Fruit fly (Drosophila melanogaster): ENCODE data around the gene hiw.

Gene hiw

DNA sequence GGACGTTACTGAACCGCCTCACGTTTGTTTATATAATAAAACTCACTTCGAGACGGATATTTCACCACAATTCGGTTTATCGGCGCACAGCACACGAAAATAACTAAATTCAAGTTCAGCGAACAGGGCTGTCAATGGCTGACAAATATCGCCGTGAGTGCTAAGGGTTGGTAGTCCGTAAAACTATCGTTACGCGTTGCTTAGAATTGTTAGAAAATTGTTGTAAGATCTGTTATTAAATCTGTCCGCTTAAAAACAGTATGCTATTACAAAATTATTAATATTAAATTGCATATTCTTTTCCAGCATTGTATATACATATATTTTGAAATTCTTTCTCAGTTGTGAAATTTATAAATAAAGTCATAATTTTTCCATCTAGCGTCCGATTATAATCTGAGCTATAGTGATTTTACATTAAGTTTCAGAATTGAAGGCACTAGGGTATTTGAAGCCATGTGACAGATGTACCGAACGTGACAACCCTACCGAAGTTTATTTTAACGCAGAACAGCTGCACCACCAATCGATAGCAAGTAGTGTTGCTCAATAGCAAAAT, 21.4 kb upstream of the hiw start, which contains the start of gene Cox17 (continued):
- peak; percentile 43; the same call in 1 of the 2 replicates for TF ChIP-seq E2f2 (GFP tag; IDR thresholded peaks at IDR 0.05)
- TF ChIP-seq Atf-2 (GFP tag; optimal IDR thresholded peaks at IDR 0.05) = peak; percentile 68
- peak; percentile 26 for TF ChIP-seq schlank (tag; optimal IDR thresholded peaks at IDR 0.05)
- TF ChIP-seq Dref (GFP tag; IDR thresholded peaks at IDR 0.05) = peak; percentile 49
- peak; percentile 67 for TF ChIP-seq lbe (GFP tag; optimal IDR thresholded peaks at IDR 0.05)
- TF ChIP-seq kah (GFP tag; optimal IDR thresholded peaks at IDR 0.05) = peak; percentile 45
- TF ChIP-seq Taf1 (GFP tag; IDR thresholded peaks at IDR 0.05) = peak; percentile 18; the same call in 1 of the 2 replicates
- TF ChIP-seq tll (GFP tag; optimal IDR thresholded peaks at IDR 0.05) = peak in 1 of 2 experiments; percentile 51
- peak; percentile 73 for TF ChIP-seq Blimp-1 (GFP tag; optimal IDR thresholded peaks at IDR 0.05)
- peak; percentile 64 for TF ChIP-seq pnt (GFP tag; optimal IDR thresholded peaks at IDR 0.05)
- peak; percentile 70 for TF ChIP-seq CG16813 (GFP tag; IDR thresholded peaks at IDR 0.05; ENCODE audit: partially characterized antibody)
- TF ChIP-seq CG12744 (GFP tag; optimal IDR thresholded peaks at IDR 0.05) = peak; percentile 41
- TF ChIP-seq hkb (optimal IDR thresholded peaks at IDR 0.05) = no peak
- TF ChIP-seq hkb (GFP tag; IDR thresholded peaks at IDR 0.05) = peak; percentile 49
- peak; percentile 74 for TF ChIP-seq pho (GFP tag; optimal IDR thresholded peaks at IDR 0.05)
- TF ChIP-seq ab (GFP tag; optimal IDR thresholded peaks at IDR 0.05) = peak; percentile 28
- peak; percentile 20 for TF ChIP-seq maf-S (GFP tag; optimal IDR thresholded peaks at IDR 0.05)
- TF ChIP-seq CG18011 (GFP tag; optimal IDR thresholded peaks at IDR 0.05) = peak; percentile 57
- peak; percentile 78 for TF ChIP-seq CG10654 (GFP tag; optimal IDR thresholded peaks at IDR 0.05)
- TF ChIP-seq CG7372 (GFP tag; IDR thresholded peaks at IDR 0.05) = peak; percentile 57
- peak; percentile 90 for TF ChIP-seq Sox100B (GFP tag; optimal IDR thresholded peaks at IDR 0.05)
- peak; percentile 89 for TF ChIP-seq trem (tag; optimal IDR thresholded peaks at IDR 0.05)
- no peak for TF ChIP-seq Awh (GFP tag; IDR thresholded peaks at IDR 0.05)
- TF ChIP-seq CG14965 (GFP tag; optimal IDR thresholded peaks at IDR 0.05; ENCODE audit: borderline replicate concordance) = no peak
- TF ChIP-seq CG18619 (GFP tag; optimal IDR thresholded peaks at IDR 0.05) = peak; percentile 83
- peak; percentile 8 for TF ChIP-seq CG10462 (GFP tag; optimal IDR thresholded peaks at IDR 0.05)
- TF ChIP-seq Chrac-16 (GFP tag; optimal IDR thresholded peaks at IDR 0.05) = peak; percentile 84
- peak; percentile 23 for TF ChIP-seq her (GFP tag; optimal IDR thresholded peaks at IDR 0.05)
- TF ChIP-seq CG10267 (tag; optimal IDR thresholded peaks at IDR 0.05) = peak; percentile 88
- TF ChIP-seq knrl (GFP tag; IDR thresholded peaks at IDR 0.05; ENCODE audit: partially characterized antibody) = peak; percentile 78; the same call in 2 of the 3 replicates
- TF ChIP-seq HmgD (GFP tag; optimal IDR thresholded peaks at IDR 0.05) = no peak
- peak; percentile 67; the same call in 1 of the 2 replicates for TF ChIP-seq CG9215 (GFP tag; IDR thresholded peaks at IDR 0.05)
- TF ChIP-seq CG1832 (GFP tag; optimal IDR thresholded peaks at IDR 0.05) = no peak
- peak; percentile 55 for TF ChIP-seq CG13624 (GFP tag; optimal IDR thresholded peaks at IDR 0.05)
- TF ChIP-seq CG11696 (GFP tag; IDR thresholded peaks at IDR 0.05) = no peak
- TF ChIP-seq Dp (GFP tag; optimal IDR thresholded peaks at IDR 0.05) = peak; percentile 19
- TF ChIP-seq Ptx1 (GFP tag; IDR thresholded peaks at IDR 0.05) = peak; percentile 83
- no peak for TF ChIP-seq cas (GFP tag; IDR thresholded peaks at IDR 0.05)
- TF ChIP-seq prd (optimal IDR thresholded peaks at IDR 0.05) = no peak
- TF ChIP-seq prd (GFP tag; IDR thresholded peaks at IDR 0.05) = peak; percentile 79
- peak; percentile 73 for TF ChIP-seq CG17359 (tag; optimal IDR thresholded peaks at IDR 0.05)
- peak; percentile 48 for TF ChIP-seq Side (GFP tag; optimal IDR thresholded peaks at IDR 0.05)
- TF ChIP-seq Dll (GFP tag; IDR thresholded peaks at IDR 0.05; ENCODE audit: partially characterized antibody) = peak; percentile 84
- peak; percentile 24 for TF ChIP-seq CG1603 (tag; optimal IDR thresholded peaks at IDR 0.05)
- peak; percentile 82 for TF ChIP-seq Abd-B (GFP tag; optimal IDR thresholded peaks at IDR 0.05)
- peak; percentile 60 for TF ChIP-seq CG3065 (GFP tag; optimal IDR thresholded peaks at IDR 0.05)
- TF ChIP-seq Nf-YC (tag; optimal IDR thresholded peaks at IDR 0.05) = peak; percentile 84
- TF ChIP-seq Pdp1 (GFP tag; optimal IDR thresholded peaks at IDR 0.05) = peak; percentile 75 to 78
- TF ChIP-seq CG33557 (GFP tag; optimal IDR thresholded peaks at IDR 0.05) = peak; percentile 76
- peak; percentile 59 for TF ChIP-seq caup (GFP tag; optimal IDR thresholded peaks at IDR 0.05; ENCODE audit: severe bottlenecking)
